Worm (Caenorhabditis elegans): ENCODE measurements around the gene K06B9.6.

ce11 chrIV:4178424-4178823, 18.2 kb downstream of the K06B9.6 start, which contains the start of gene tsen-34:
- no peak for TF ChIP-seq aly-1 (tag; optimal IDR thresholded peaks at IDR 0.05)
- no peak for TF ChIP-seq tbx-11 (GFP tag; IDR thresholded peaks at IDR 0.05)
